Worm (Caenorhabditis elegans) whole organism, L4 larva: Measurements from ENCODE around the gene frl-1.

Experiments used
- D1046.2 ChIP-seq: fragments of 200-800 bp; sonication (Bioruptor generic); IDR thresholded peaks from 2 replicates; pipeline ENCODE4 v1.3.6; 2022; ENCODE audit warnings: missing genetic modification characterization, missing compliant biosample characterization
- F26F4.8 ChIP-seq: fragments of 200-800 bp; sonication (Bioruptor generic); conservative IDR thresholded peaks from 2 replicates; pipeline ENCODE4 v1.3.6; 2022; ENCODE audit warnings: missing genetic modification characterization, missing compliant biosample characterization
- F37D6.2 ChIP-seq: sonication (generic microtip); optimal IDR thresholded peaks from 2 replicates; lab custom pipeline; 2016; ENCODE audit warnings: mild to moderate bottlenecking, missing genetic modification characterization, missing compliant biosample characterization
- R02D3.7 ChIP-seq: fragments of 150-350 bp; sonication (generic microtip); optimal IDR thresholded peaks from 3 replicates; lab custom pipeline; 2014; ENCODE audit warnings: missing biosample characterization, missing genetic modification characterization
- T20F7.1 ChIP-seq: fragments of 200-800 bp; sonication (Bioruptor generic); optimal IDR thresholded peaks from 2 replicates; lab custom pipeline; 2018; ENCODE audit warnings: mild to moderate bottlenecking, missing genetic modification characterization, missing compliant biosample characterization
- ZK546.5 ChIP-seq, 2 experiments: sonication (generic microtip); optimal IDR thresholded peaks; 2 replicates each; lab custom pipeline; 2017; ENCODE audit warnings: missing biosample characterization in 2 of 2, missing genetic modification characterization in 2 of 2
- aly-2 ChIP-seq: sonication (generic microtip); optimal IDR thresholded peaks from 2 replicates; lab custom pipeline; 2018; ENCODE audit warnings: missing biosample characterization, missing genetic modification characterization
- ama-1 ChIP-seq: fragments of 150-350 bp; optimal IDR thresholded peaks from 2 replicates; lab custom pipeline; 2014; ENCODE audit warnings: inconsistent platforms, mixed read lengths
- ceh-20 ChIP-seq: fragments of 200-800 bp; sonication (Bioruptor generic); IDR thresholded peaks from 2 replicates; pipeline ENCODE4 v1.3.6; 2022; ENCODE audit warnings: missing genetic modification reagents, missing genetic modification characterization, missing compliant biosample characterization
- ceh-32 ChIP-seq: sonication (generic microtip); optimal IDR thresholded peaks from 2 replicates; lab custom pipeline; 2016; ENCODE audit warnings: mild to moderate bottlenecking, missing genetic modification characterization, missing compliant biosample characterization; ENCODE audit not compliant: poor library complexity
- daf-12 ChIP-seq: fragments of 150-350 bp; optimal IDR thresholded peaks from 2 replicates; lab custom pipeline; 2014; ENCODE audit warnings: missing biosample characterization, missing genetic modification reagents, missing genetic modification characterization
- daf-19 ChIP-seq: fragments of 200-800 bp; sonication (Bioruptor generic); conservative IDR thresholded peaks from 2 replicates; pipeline ENCODE4 v1.3.6; 2022; ENCODE audit warnings: missing genetic modification characterization, missing compliant biosample characterization
- dmd-6 ChIP-seq: fragments of 200-800 bp; sonication (Bioruptor generic); IDR thresholded peaks from 2 replicates; pipeline ENCODE4 v1.3.6; 2022; ENCODE audit warnings: missing genetic modification reagents, missing genetic modification characterization, missing compliant biosample characterization
- dmd-9 ChIP-seq: fragments of 200-800 bp; sonication (Bioruptor generic); IDR thresholded peaks from 2 replicates; pipeline ENCODE4 v1.3.6; 2022; ENCODE audit warnings: missing genetic modification reagents, missing genetic modification characterization, missing compliant biosample characterization
- duxl-1 ChIP-seq: sonication (generic microtip); optimal IDR thresholded peaks from 2 replicates; lab custom pipeline; 2016; ENCODE audit warnings: mild to moderate bottlenecking, missing genetic modification characterization, moderate library complexity, missing compliant biosample characterization; ENCODE audit not compliant: poor library complexity
- dve-1 ChIP-seq: sonication (generic microtip); optimal IDR thresholded peaks from 2 replicates; lab custom pipeline; 2017; ENCODE audit warnings: antibody characterized with exemption, mild to moderate bottlenecking, missing genetic modification characterization, missing compliant biosample characterization; ENCODE audit not compliant: insufficient read depth
- egl-43 ChIP-seq: fragments of 200-800 bp; sonication (Bioruptor generic); IDR thresholded peaks from 2 replicates; pipeline ENCODE4 v1.3.6; 2022; ENCODE audit warnings: missing genetic modification reagents, missing genetic modification characterization, missing compliant biosample characterization
- gei-8 ChIP-seq: fragments of 200-800 bp; sonication (Bioruptor generic); optimal IDR thresholded peaks from 2 replicates; lab custom pipeline; 2018; ENCODE audit warnings: mild to moderate bottlenecking, missing genetic modification characterization, missing compliant biosample characterization
- hif-1 ChIP-seq, 2 experiments: sonication (generic microtip); optimal IDR thresholded peaks; 2 replicates each; lab custom pipeline; 2016 to 2017; ENCODE audit warnings: missing compliant biosample characterization in 2 of 2, missing genetic modification characterization in 2 of 2, missing genetic modification reagents in 2 of 2, missing genotype in 2 of 2, mild to moderate bottlenecking in 1 of 2
- hlh-11 ChIP-seq: fragments of 200-800 bp; sonication (Bioruptor generic); optimal IDR thresholded peaks from 2 replicates; lab custom pipeline; 2018; ENCODE audit warnings: mild to moderate bottlenecking, missing genetic modification characterization, missing compliant biosample characterization
- hlh-30 ChIP-seq: sonication (generic microtip); optimal IDR thresholded peaks from 2 replicates; lab custom pipeline; 2017; ENCODE audit warnings: antibody characterized with exemption, mild to moderate bottlenecking, missing genetic modification characterization, missing compliant biosample characterization; ENCODE audit not compliant: insufficient read depth
- hmg-1.1 ChIP-seq: fragments of 200-800 bp; sonication (Bioruptor generic); IDR thresholded peaks from 2 replicates; pipeline ENCODE4 v1.3.6; 2022; ENCODE audit warnings: missing genetic modification reagents, missing genetic modification characterization, missing compliant biosample characterization
- jun-1 ChIP-seq: fragments of 150-350 bp; optimal IDR thresholded peaks from 2 replicates; lab custom pipeline; 2014; ENCODE audit warnings: missing biosample characterization, missing genetic modification reagents, missing genetic modification characterization
- lin-29 ChIP-seq: fragments of 200-800 bp; sonication (Bioruptor generic); IDR thresholded peaks from 2 replicates; pipeline ENCODE4 v1.3.6; 2022; ENCODE audit warnings: missing genetic modification reagents, missing genetic modification characterization, missing compliant biosample characterization
- lin-38 ChIP-seq: fragments of 200-800 bp; sonication (Bioruptor generic); IDR thresholded peaks from 2 replicates; pipeline ENCODE4 v1.3.6; 2022; ENCODE audit warnings: missing genetic modification reagents, missing genetic modification characterization, missing compliant biosample characterization
- lin-39 ChIP-seq: fragments of 150-350 bp; optimal IDR thresholded peaks from 2 replicates; lab custom pipeline; 2014; ENCODE audit warnings: missing biosample characterization, missing genetic modification reagents, missing genetic modification characterization
- lir-3 ChIP-seq: sonication (generic microtip); optimal IDR thresholded peaks from 2 replicates; lab custom pipeline; 2016; ENCODE audit warnings: mild to moderate bottlenecking, missing genetic modification characterization, missing compliant biosample characterization
- lsy-2 ChIP-seq, 2 experiments: fragments of 150-350 bp in 1 of 2; sonication (generic microtip) in 1 of 2; optimal IDR thresholded peaks; 2 replicates each; lab custom pipeline; 2014 to 2017; ENCODE audit warnings: missing biosample characterization in 2 of 2, missing genetic modification characterization in 2 of 2
- mdl-1 ChIP-seq, 2 experiments: fragments of 150-350 bp in 1 of 2; sonication (generic microtip) in 1 of 2; optimal IDR thresholded peaks; 2 replicates each; lab custom pipeline; 2014 to 2017; ENCODE audit warnings: missing biosample characterization in 2 of 2, missing genetic modification characterization in 2 of 2
- mep-1 ChIP-seq: fragments of 150-350 bp; sonication (generic microtip); optimal IDR thresholded peaks from 3 replicates; lab custom pipeline; 2014; ENCODE audit warnings: missing biosample characterization, missing genetic modification characterization
- mes-2 ChIP-seq: sonication (generic microtip); optimal IDR thresholded peaks from 2 replicates; lab custom pipeline; 2016; ENCODE audit warnings: missing genotype, mild to moderate bottlenecking, missing genetic modification characterization, missing compliant biosample characterization; ENCODE audit not compliant: poor library complexity, severe bottlenecking
- nhr-102 ChIP-seq: sonication (generic microtip); optimal IDR thresholded peaks from 2 replicates; lab custom pipeline; 2016; ENCODE audit warnings: mild to moderate bottlenecking, missing genetic modification characterization, moderate library complexity, missing compliant biosample characterization
- nhr-11 ChIP-seq: fragments of 150-350 bp; optimal IDR thresholded peaks from 2 replicates; lab custom pipeline; 2014; ENCODE audit warnings: missing biosample characterization, missing genetic modification characterization
- nhr-237 ChIP-seq: sonication (generic microtip); optimal IDR thresholded peaks from 2 replicates; lab custom pipeline; 2017; ENCODE audit warnings: missing biosample characterization, missing genetic modification characterization
- nhr-25 ChIP-seq: sonication (generic microtip); optimal IDR thresholded peaks from 2 replicates; lab custom pipeline; 2017; ENCODE audit warnings: missing genetic modification characterization, mild to moderate bottlenecking, missing compliant biosample characterization, antibody characterized with exemption, moderate library complexity, borderline replicate concordance; ENCODE audit not compliant: insufficient read depth
- nhr-28 ChIP-seq: fragments of 150-350 bp; optimal IDR thresholded peaks from 2 replicates; lab custom pipeline; 2014; ENCODE audit warnings: missing biosample characterization, missing genetic modification characterization
- nhr-41 ChIP-seq: fragments of 200-800 bp; sonication (Bioruptor generic); IDR thresholded peaks from 2 replicates; pipeline ENCODE4 v1.3.6; 2022; ENCODE audit warnings: missing genetic modification reagents, missing genetic modification characterization, missing compliant biosample characterization
- nhr-42 ChIP-seq: fragments of 200-800 bp; sonication (Bioruptor generic); IDR thresholded peaks from 2 replicates; pipeline ENCODE4 v1.3.6; 2022; ENCODE audit warnings: missing genetic modification characterization, missing compliant biosample characterization
- nhr-6 ChIP-seq: fragments of 150-350 bp; optimal IDR thresholded peaks from 2 replicates; lab custom pipeline; 2014; ENCODE audit warnings: missing biosample characterization, missing genetic modification characterization
- nhr-76 ChIP-seq: fragments of 150-350 bp; optimal IDR thresholded peaks from 2 replicates; lab custom pipeline; 2014; ENCODE audit warnings: missing biosample characterization, missing genetic modification characterization
- nhr-77 ChIP-seq: fragments of 150-350 bp; optimal IDR thresholded peaks from 2 replicates; lab custom pipeline; 2014; ENCODE audit warnings: missing biosample characterization, missing genetic modification characterization
- saeg-2 ChIP-seq: fragments of 200-800 bp; sonication (Bioruptor generic); IDR thresholded peaks from 2 replicates; pipeline ENCODE4 v1.3.6; 2022; ENCODE audit warnings: missing genetic modification reagents, missing genetic modification characterization, missing compliant biosample characterization
- snpc-4 ChIP-seq: fragments of 150-350 bp; optimal IDR thresholded peaks from 2 replicates; lab custom pipeline; 2014; ENCODE audit warnings: missing biosample characterization, missing genetic modification characterization
- spr-3 ChIP-seq: fragments of 200-800 bp; sonication (Bioruptor generic); optimal IDR thresholded peaks from 2 replicates; lab custom pipeline; 2018; ENCODE audit warnings: mild to moderate bottlenecking, missing genetic modification characterization, missing compliant biosample characterization
- tra-1 ChIP-seq: fragments of 200-800 bp; sonication (Bioruptor generic); IDR thresholded peaks from 2 replicates; pipeline ENCODE4 v1.3.6; 2022; ENCODE audit warnings: missing genetic modification reagents, missing genetic modification characterization, missing compliant biosample characterization
- unc-130 ChIP-seq: sonication (generic microtip); optimal IDR thresholded peaks from 2 replicates; lab custom pipeline; 2016; ENCODE audit warnings: missing genetic modification reagents, missing genetic modification characterization, missing compliant biosample characterization
- unc-62 ChIP-seq, 3 experiments: fragments of 150-350 bp in 1 of 3; sonication (generic microtip); optimal IDR thresholded peaks in 2 of 3; peaks in 1 of 3; 1 replicate in 1 of 3; 2 replicates in 2 of 3; lab custom pipeline; 2014 to 2017; ENCODE audit warnings: missing biosample characterization in 3 of 3, missing genetic modification characterization in 3 of 3, missing genetic modification reagents in 3 of 3, missing genotype in 1 of 3
- ztf-7 ChIP-seq: fragments of 150-350 bp; optimal IDR thresholded peaks from 2 replicates; lab custom pipeline; 2014; ENCODE audit warnings: missing biosample characterization, missing genetic modification characterization

frl-1 gene

ce11 chrIII:2089453-2089852, 34.5 kb upstream of the frl-1 start (continued):
- TF ChIP-seq T20F7.1 (GFP tag; lab: Kevin White, UChicago) = no peak
- TF ChIP-seq nhr-6 (tag; lab: Kevin White, UChicago) = no peak
- TF ChIP-seq daf-19 (GFP tag; lab: Robert Waterston, UW) = no peak
- no peak for TF ChIP-seq spr-3
- TF ChIP-seq nhr-77 = no peak
- no peak for TF ChIP-seq dmd-9 (GFP tag; lab: Robert Waterston, UW)
- TF ChIP-seq nhr-11 (tag; lab: Kevin White, UChicago) = no peak
- TF ChIP-seq ceh-32 (tag; lab: Kevin White, UChicago) = no peak
- no peak for TF ChIP-seq R02D3.7
- no peak for TF ChIP-seq ZK546.5 (tag; optimal IDR thresholded peaks at IDR 0.05; lab: Kevin White, UChicago)
- TF ChIP-seq F37D6.2 (tag; lab: Kevin White, UChicago) = no peak
- peak in 1 of 2 experiments; percentile 41 for TF ChIP-seq mdl-1 (tag; optimal IDR thresholded peaks at IDR 0.05; lab: Kevin White, UChicago)
- TF ChIP-seq D1046.2 (GFP tag; lab: Robert Waterston, UW) = no peak
- no peak for TF ChIP-seq saeg-2 (GFP tag; lab: Robert Waterston, UW)

ce11 chrIII:2090695-2091094, 33.2 kb upstream of the frl-1 start:
- TF ChIP-seq ztf-7 (tag; lab: Kevin White, UChicago) = no peak
- no peak for TF ChIP-seq lir-3 (tag; lab: Kevin White, UChicago)
- TF ChIP-seq nhr-102 (tag; lab: Kevin White, UChicago) = no peak
- no peak for TF ChIP-seq nhr-42 (GFP tag; lab: Robert Waterston, UW)
- peak; percentile 96 for TF ChIP-seq dve-1 (tag; lab: Kevin White, UChicago)
- peak; percentile 83 for TF ChIP-seq mep-1
- peak; percentile 89 for TF ChIP-seq hlh-30 (tag; lab: Kevin White, UChicago)
- no peak for TF ChIP-seq ceh-20 (GFP tag; lab: Robert Waterston, UW)
- peak in 1 of 2 experiments; percentile 66 for TF ChIP-seq mdl-1 (tag; optimal IDR thresholded peaks at IDR 0.05; lab: Kevin White, UChicago)
- TF ChIP-seq nhr-237 (tag; lab: Kevin White, UChicago) = no peak
- peak in 1 of 2 experiments; percentile 83 for TF ChIP-seq lsy-2 (tag; optimal IDR thresholded peaks at IDR 0.05; lab: Kevin White, UChicago)
- TF ChIP-seq hif-1 (tag; optimal IDR thresholded peaks at IDR 0.05; lab: Kevin White, UChicago) = peak in 1 of 2 experiments; percentile 17
- TF ChIP-seq unc-62 (GFP tag; optimal IDR thresholded peaks at IDR 0.05 in 1 of 2; lab: Kevin White, UChicago) = peak in 1 of 2 experiments; percentile 26
- no peak for TF ChIP-seq unc-62 (tag; optimal IDR thresholded peaks at IDR 0.05; lab: Kevin White, UChicago)
- TF ChIP-seq spr-3 = no peak
- no peak for TF ChIP-seq unc-130 (GFP tag; lab: Kevin White, UChicago)
- TF ChIP-seq nhr-6 (tag; lab: Kevin White, UChicago) = peak; percentile 81
- no peak for TF ChIP-seq ama-1 (lab: Kevin White, UChicago)
- no peak for TF ChIP-seq nhr-41
- no peak for TF ChIP-seq lin-29 (GFP tag; lab: Robert Waterston, UW)
- peak; percentile 66 for TF ChIP-seq dmd-6
- TF ChIP-seq nhr-76 = peak; percentile 39
- TF ChIP-seq jun-1 = peak; percentile 45
- no peak for TF ChIP-seq lin-39 (tag; lab: Kevin White, UChicago)
- peak; percentile 3 for TF ChIP-seq nhr-25 (tag; lab: Kevin White, UChicago)
- no peak for TF ChIP-seq tra-1 (GFP tag; lab: Robert Waterston, UW)
- no peak for TF ChIP-seq R02D3.7
- no peak for TF ChIP-seq F26F4.8 (GFP tag; lab: Robert Waterston, UW)
- TF ChIP-seq aly-2 (tag; lab: Kevin White, UChicago) = no peak
- TF ChIP-seq mes-2 (tag; lab: Kevin White, UChicago) = peak; percentile 68
- TF ChIP-seq snpc-4 (tag; lab: Kevin White, UChicago) = no peak
- TF ChIP-seq saeg-2 (GFP tag; lab: Robert Waterston, UW) = no peak
- 0 out of 2 replicates have a peak, but pooled peaks have one; percentile 62 for TF ChIP-seq dmd-9 (GFP tag; lab: Robert Waterston, UW)
- TF ChIP-seq D1046.2 (GFP tag; lab: Robert Waterston, UW) = no peak
- TF ChIP-seq nhr-28 (tag; lab: Kevin White, UChicago) = peak; percentile 93
- TF ChIP-seq duxl-1 (tag; lab: Kevin White, UChicago) = peak; percentile 72
- TF ChIP-seq hmg-1.1 (GFP tag; lab: Robert Waterston, UW) = peak; percentile 43
- TF ChIP-seq daf-12 (tag; lab: Kevin White, UChicago) = no peak
- TF ChIP-seq gei-8 (GFP tag; lab: Kevin White, UChicago) = no peak
- TF ChIP-seq hlh-11 = peak; percentile 77
- TF ChIP-seq egl-43 (GFP tag; lab: Robert Waterston, UW) = no peak
- peak; percentile 36 for TF ChIP-seq lin-38 (GFP tag; lab: Robert Waterston, UW)
